Worm (Caenorhabditis elegans) whole organism, L4 larva: ENCODE data around the gene str-108.

Source experiments
- D1046.2 ChIP-seq: fragments of 200-800 bp; sonication (Bioruptor generic); IDR thresholded peaks from 2 replicates; pipeline ENCODE4 v1.3.6; 2022; ENCODE audit warnings: missing genetic modification characterization, missing compliant biosample characterization
- F10B5.3 ChIP-seq: sonication (generic microtip); optimal IDR thresholded peaks from 2 replicates; lab custom pipeline; 2016; ENCODE audit warnings: mild to moderate bottlenecking, missing genetic modification characterization, missing compliant biosample characterization
- F26F4.8 ChIP-seq: fragments of 200-800 bp; sonication (Bioruptor generic); conservative IDR thresholded peaks from 2 replicates; pipeline ENCODE4 v1.3.6; 2022; ENCODE audit warnings: missing genetic modification characterization, missing compliant biosample characterization
- T20F7.1 ChIP-seq: fragments of 200-800 bp; sonication (Bioruptor generic); optimal IDR thresholded peaks from 2 replicates; lab custom pipeline; 2018; ENCODE audit warnings: mild to moderate bottlenecking, missing genetic modification characterization, missing compliant biosample characterization
- T26A8.4 ChIP-seq: fragments of 200-800 bp; sonication (Bioruptor generic); IDR thresholded peaks from 2 replicates; pipeline ENCODE4 v1.3.6; 2022; ENCODE audit warnings: missing genetic modification characterization, missing compliant biosample characterization
- Y5F2A.4 ChIP-seq: fragments of 200-800 bp; sonication (Bioruptor generic); optimal IDR thresholded peaks from 2 replicates; lab custom pipeline; 2018; ENCODE audit warnings: mild to moderate bottlenecking, missing genetic modification characterization, missing compliant biosample characterization
- aha-1 ChIP-seq: fragments of 150-350 bp; peaks from one replicate; lab custom pipeline; 2014; ENCODE audit warnings: missing biosample characterization, missing genetic modification characterization
- aly-2 ChIP-seq: sonication (generic microtip); optimal IDR thresholded peaks from 2 replicates; lab custom pipeline; 2018; ENCODE audit warnings: missing biosample characterization, missing genetic modification characterization
- attf-4 ChIP-seq: sonication (generic microtip); optimal IDR thresholded peaks from 3 replicates; lab custom pipeline; 2017; ENCODE audit warnings: missing biosample characterization, missing genetic modification characterization
- ceh-44 ChIP-seq: fragments of 200-800 bp; sonication (Bioruptor generic); IDR thresholded peaks from 2 replicates; pipeline ENCODE4 v1.3.6; 2022; ENCODE audit warnings: missing genetic modification reagents, missing genetic modification characterization, missing compliant biosample characterization
- ceh-62 ChIP-seq: sonication (generic microtip); optimal IDR thresholded peaks from 2 replicates; lab custom pipeline; 2017; ENCODE audit warnings: missing biosample characterization, missing genetic modification characterization
- ceh-82 ChIP-seq: sonication (generic microtip); optimal IDR thresholded peaks from 2 replicates; lab custom pipeline; 2017; ENCODE audit warnings: missing biosample characterization, missing genetic modification characterization
- cey-2 ChIP-seq: sonication (generic microtip); optimal IDR thresholded peaks from 3 replicates; lab custom pipeline; 2017; ENCODE audit warnings: missing genetic modification characterization, mild to moderate bottlenecking, missing compliant biosample characterization, antibody characterized with exemption, borderline replicate concordance; ENCODE audit not compliant: insufficient read depth
- daf-16 ChIP-seq, 3 experiments: sonication (generic microtip); optimal IDR thresholded peaks; 2 replicates each; lab custom pipeline; 2016 to 2017; ENCODE audit warnings: missing genetic modification characterization in 3 of 3, missing genetic modification reagents in 3 of 3, mild to moderate bottlenecking in 2 of 3, missing compliant biosample characterization in 2 of 3, missing biosample characterization in 1 of 3, moderate library complexity in 1 of 3
- dmd-9 ChIP-seq: fragments of 200-800 bp; sonication (Bioruptor generic); IDR thresholded peaks from 2 replicates; pipeline ENCODE4 v1.3.6; 2022; ENCODE audit warnings: missing genetic modification reagents, missing genetic modification characterization, missing compliant biosample characterization
- dpl-1 ChIP-seq: fragments of 150-350 bp; optimal IDR thresholded peaks from 2 replicates; lab custom pipeline; 2014; ENCODE audit warnings: missing biosample characterization, missing genetic modification reagents, missing genetic modification characterization
- fos-1 ChIP-seq: fragments of 150-350 bp; optimal IDR thresholded peaks from 2 replicates; lab custom pipeline; 2014; ENCODE audit warnings: missing biosample characterization, missing genetic modification characterization
- hlh-30 ChIP-seq: sonication (generic microtip); optimal IDR thresholded peaks from 2 replicates; lab custom pipeline; 2017; ENCODE audit warnings: antibody characterized with exemption, mild to moderate bottlenecking, missing genetic modification characterization, missing compliant biosample characterization; ENCODE audit not compliant: insufficient read depth
- jun-1 ChIP-seq: fragments of 150-350 bp; optimal IDR thresholded peaks from 2 replicates; lab custom pipeline; 2014; ENCODE audit warnings: missing biosample characterization, missing genetic modification reagents, missing genetic modification characterization
- lim-7 ChIP-seq: fragments of 200-800 bp; sonication (Bioruptor generic); IDR thresholded peaks from 2 replicates; pipeline ENCODE4 v1.3.6; 2022; ENCODE audit warnings: missing genetic modification characterization, missing compliant biosample characterization
- lin-15B ChIP-seq: fragments of 150-350 bp; sonication (generic microtip); optimal IDR thresholded peaks from 3 replicates; lab custom pipeline; 2014; ENCODE audit warnings: missing biosample characterization, missing genetic modification characterization
- madf-9 ChIP-seq: fragments of 200-800 bp; sonication (Bioruptor generic); conservative IDR thresholded peaks from 2 replicates; pipeline ENCODE4 v1.3.6; 2022; ENCODE audit warnings: missing genetic modification reagents, missing genetic modification characterization, missing compliant biosample characterization
- mdl-1 ChIP-seq, 2 experiments: fragments of 150-350 bp in 1 of 2; sonication (generic microtip) in 1 of 2; optimal IDR thresholded peaks; 2 replicates each; lab custom pipeline; 2014 to 2017; ENCODE audit warnings: missing biosample characterization in 2 of 2, missing genetic modification characterization in 2 of 2
- mxl-2 ChIP-seq: fragments of 200-800 bp; sonication (Bioruptor generic); conservative IDR thresholded peaks from 2 replicates; pipeline ENCODE4 v1.3.6; 2022; ENCODE audit warnings: missing genetic modification reagents, missing genetic modification characterization, missing compliant biosample characterization
- mxl-3 ChIP-seq: fragments of 200-800 bp; sonication (Bioruptor generic); optimal IDR thresholded peaks from 2 replicates; lab custom pipeline; 2018; ENCODE audit warnings: mild to moderate bottlenecking, missing genetic modification characterization, missing compliant biosample characterization
- nhr-102 ChIP-seq: sonication (generic microtip); optimal IDR thresholded peaks from 2 replicates; lab custom pipeline; 2016; ENCODE audit warnings: mild to moderate bottlenecking, missing genetic modification characterization, moderate library complexity, missing compliant biosample characterization
- nhr-11 ChIP-seq: fragments of 150-350 bp; optimal IDR thresholded peaks from 2 replicates; lab custom pipeline; 2014; ENCODE audit warnings: missing biosample characterization, missing genetic modification characterization
- nhr-77 ChIP-seq: fragments of 150-350 bp; optimal IDR thresholded peaks from 2 replicates; lab custom pipeline; 2014; ENCODE audit warnings: missing biosample characterization, missing genetic modification characterization
- pha-4 ChIP-seq, 2 experiments: fragments of 150-350 bp in 1 of 2; fragments of 200-800 bp in 1 of 2; sonication (Bioruptor generic) in 1 of 2; IDR thresholded peaks in 1 of 2; optimal IDR thresholded peaks in 1 of 2; 2 replicates each; pipeline versions ENCODE4 v1.3.6 to Lab custom; 2014 to 2022; ENCODE audit warnings: missing genetic modification characterization in 2 of 2, missing genetic modification reagents in 2 of 2, missing biosample characterization in 1 of 2, missing compliant biosample characterization in 1 of 2
- pqm-1 ChIP-seq: sonication (generic microtip); optimal IDR thresholded peaks from 2 replicates; lab custom pipeline; 2017; ENCODE audit warnings: missing biosample characterization, missing genetic modification characterization
- set-16 ChIP-seq: fragments of 200-800 bp; sonication (Bioruptor generic); IDR thresholded peaks from 2 replicates; pipeline ENCODE4 v1.3.6; 2022; ENCODE audit warnings: missing genetic modification reagents, missing genetic modification characterization, missing compliant biosample characterization
- spr-3 ChIP-seq: fragments of 200-800 bp; sonication (Bioruptor generic); optimal IDR thresholded peaks from 2 replicates; lab custom pipeline; 2018; ENCODE audit warnings: mild to moderate bottlenecking, missing genetic modification characterization, missing compliant biosample characterization
- unc-130 ChIP-seq: sonication (generic microtip); optimal IDR thresholded peaks from 2 replicates; lab custom pipeline; 2016; ENCODE audit warnings: missing genetic modification reagents, missing genetic modification characterization, missing compliant biosample characterization
- unc-39 ChIP-seq: sonication (generic microtip); optimal IDR thresholded peaks from 2 replicates; lab custom pipeline; 2017; ENCODE audit warnings: missing biosample characterization, missing genetic modification characterization
- unc-62 ChIP-seq, 3 experiments: fragments of 150-350 bp in 1 of 3; sonication (generic microtip); optimal IDR thresholded peaks in 2 of 3; peaks in 1 of 3; 1 replicate in 1 of 3; 2 replicates in 2 of 3; lab custom pipeline; 2014 to 2017; ENCODE audit warnings: missing biosample characterization in 3 of 3, missing genetic modification characterization in 3 of 3, missing genetic modification reagents in 3 of 3, missing genotype in 1 of 3
- zfp-2 ChIP-seq: sonication (generic microtip); optimal IDR thresholded peaks from 2 replicates; lab custom pipeline; 2016; ENCODE audit warnings: mild to moderate bottlenecking, missing genetic modification characterization, missing compliant biosample characterization
- zfp-3 ChIP-seq: fragments of 200-800 bp; sonication (Bioruptor generic); conservative IDR thresholded peaks from 2 replicates; pipeline ENCODE4 v1.3.6; 2022; ENCODE audit warnings: missing genetic modification reagents, missing genetic modification characterization, missing compliant biosample characterization
- zip-2 ChIP-seq: fragments of 150-350 bp; optimal IDR thresholded peaks from 2 replicates; lab custom pipeline; 2014; ENCODE audit warnings: missing biosample characterization, missing genetic modification characterization
- ztf-7 ChIP-seq: fragments of 150-350 bp; optimal IDR thresholded peaks from 2 replicates; lab custom pipeline; 2014; ENCODE audit warnings: missing biosample characterization, missing genetic modification characterization

str-108 gene

DNA sequence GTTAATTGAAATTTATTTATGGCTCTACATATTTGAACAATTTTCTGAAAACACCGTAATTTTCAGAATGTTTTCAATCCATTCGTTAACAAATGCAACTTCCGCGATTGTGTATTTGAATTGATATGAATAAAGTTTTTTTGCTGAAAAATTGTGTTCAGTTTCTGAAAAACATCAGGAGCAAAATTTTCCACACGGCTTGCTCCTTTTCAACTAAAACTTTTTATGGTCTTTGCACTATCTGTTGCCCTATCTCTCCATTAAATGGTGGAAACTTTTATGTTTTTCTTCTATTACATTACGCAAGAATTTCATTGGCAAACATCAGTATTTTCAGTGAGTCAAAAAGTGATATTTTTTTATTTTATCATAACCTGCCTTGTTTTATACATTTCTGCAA, 17.2 kb upstream of the str-108 start, which contains the start of gene F10A3.4:
Gene F10A3.4, plus strand, starts transcription at position 301 of the 400 bp plus-strand sequence.
- TF ChIP-seq zfp-2 (tag; lab: Kevin White, UChicago) (no peak), hlh-30 (tag; lab: Kevin White, UChicago) (no peak), spr-3 (GFP tag; lab: Kevin White, UChicago) (no peak), set-16 (GFP tag; lab: Robert Waterston, UW) (no peak), ceh-44 (GFP tag; lab: Robert Waterston, UW) (no peak), mxl-3 (GFP tag; lab: Kevin White, UChicago) (no peak), mxl-2 (GFP tag; lab: Robert Waterston, UW) (no peak), lin-15B (tag; lab: Kevin White, UChicago) (no peak), unc-130 (GFP tag; lab: Kevin White, UChicago) (no peak), jun-1 (no peak), unc-39 (tag; lab: Kevin White, UChicago) (no peak), T20F7.1 (GFP tag; lab: Kevin White, UChicago) (no peak), fos-1 (no peak), nhr-11 (tag; lab: Kevin White, UChicago) (no peak)

DNA sequence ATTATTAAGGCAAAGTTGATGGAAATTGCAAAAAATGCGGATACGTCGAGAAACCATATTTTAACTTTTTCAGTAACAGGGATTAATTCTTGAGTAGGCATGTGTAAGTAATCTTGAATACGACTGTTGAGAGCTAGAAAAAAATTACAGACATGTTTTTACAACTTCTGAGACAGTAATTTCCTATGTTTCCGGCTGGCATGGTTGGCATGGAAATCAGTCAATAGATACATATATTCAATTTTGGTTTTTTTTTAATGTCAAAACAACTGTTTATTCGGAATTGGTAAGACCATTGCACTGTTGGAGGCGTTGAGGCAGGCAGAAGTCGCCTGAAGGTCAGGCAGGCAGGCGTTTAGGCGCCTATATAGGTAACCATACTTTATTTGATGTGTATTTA, 12.7 kb upstream of the str-108 start, which contains the start of gene str-254:
Gene str-254, minus strand, starts transcription at position 101 of the 400 bp plus-strand sequence.
- TF ChIP-seq mdl-1 (tag; optimal IDR thresholded peaks at IDR 0.05; lab: Kevin White, UChicago) (no peak), zfp-3 (GFP tag; lab: Robert Waterston, UW) (no peak), T26A8.4 (GFP tag; lab: Robert Waterston, UW) (no peak), cey-2 (no peak), F10B5.3 (tag; lab: Kevin White, UChicago) (no peak), unc-62 (GFP tag; optimal IDR thresholded peaks at IDR 0.05 in 1 of 2; lab: Kevin White, UChicago) (no peak), unc-62 (tag; optimal IDR thresholded peaks at IDR 0.05; lab: Kevin White, UChicago) (no peak), dmd-9 (GFP tag; lab: Robert Waterston, UW) (no peak), D1046.2 (no peak)

DNA sequence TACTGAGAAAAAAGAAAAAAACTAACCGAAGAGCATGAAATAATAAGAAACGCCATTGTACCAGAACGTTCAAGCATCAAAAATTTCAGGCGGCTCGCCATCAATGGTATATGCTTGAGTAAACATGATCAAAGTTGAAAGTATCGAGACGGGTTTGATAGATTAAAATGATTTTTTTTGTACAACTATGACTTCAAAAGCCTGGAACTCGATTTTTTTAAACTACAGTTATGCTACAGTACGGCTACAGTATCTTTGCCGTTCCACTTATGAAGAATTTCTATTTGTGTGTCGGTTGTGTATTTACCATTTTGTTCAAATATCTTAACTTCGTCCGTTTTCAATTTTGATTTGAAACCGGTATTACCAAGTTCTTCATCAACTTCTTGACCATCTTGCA, 10.9 kb upstream of the str-108 start, which contains the start of gene str-97:
Gene str-97, minus strand, starts transcription at position 101 of the 400 bp plus-strand sequence.
- TF ChIP-seq zfp-3 (GFP tag; lab: Robert Waterston, UW) (no peak), unc-62 (GFP tag; optimal IDR thresholded peaks at IDR 0.05 in 1 of 2; lab: Kevin White, UChicago) (peak in 1 of 2 experiments; percentile 62), unc-62 (tag; optimal IDR thresholded peaks at IDR 0.05; lab: Kevin White, UChicago) (no peak), aha-1 (tag; lab: Kevin White, UChicago) (no peak), nhr-102 (no peak), pqm-1 (tag; lab: Kevin White, UChicago) (no peak), attf-4 (tag; lab: Kevin White, UChicago) (no peak)
- TF ChIP-seq, all 104 proteins: peak for 1

DNA sequence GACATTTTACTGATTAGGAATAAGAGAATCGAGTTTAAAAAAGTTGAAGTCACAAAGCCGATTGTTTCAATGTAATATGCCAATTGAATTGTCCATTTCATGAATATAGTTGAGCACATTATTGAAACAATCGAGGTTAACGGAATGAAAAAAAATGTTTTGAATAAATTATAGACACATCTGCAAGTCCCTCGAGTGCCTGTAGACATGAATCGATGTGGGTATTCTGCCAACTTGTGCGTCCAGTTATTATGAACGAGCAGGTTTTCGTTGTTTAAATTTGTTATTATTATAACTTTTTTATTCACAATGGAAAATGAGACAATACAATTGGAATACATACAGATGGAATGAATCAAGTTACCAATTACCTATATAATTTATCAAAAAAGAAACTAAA, 7.6 kb upstream of the str-108 start, which contains the start of gene str-99:
Gene str-99, minus strand, starts transcription at position 101 of the 400 bp plus-strand sequence.
- TF ChIP-seq unc-62 (GFP tag; optimal IDR thresholded peaks at IDR 0.05 in 1 of 2; lab: Kevin White, UChicago) (peak in 1 of 2 experiments; percentile 39), unc-62 (tag; optimal IDR thresholded peaks at IDR 0.05; lab: Kevin White, UChicago) (no peak), ceh-62 (tag; lab: Kevin White, UChicago) (no peak)

- TF ChIP-seq lim-7 (GFP tag; lab: Robert Waterston, UW): no peak
- TF ChIP-seq F26F4.8 (GFP tag; lab: Robert Waterston, UW): no peak
These were observed 6.4 kb upstream of the str-108 start, which contains the start of gene F10A3.17 for ce11 chrV:16159594-16159993. F10A3.17 (minus strand) TSS chrV:16159694.

DNA sequence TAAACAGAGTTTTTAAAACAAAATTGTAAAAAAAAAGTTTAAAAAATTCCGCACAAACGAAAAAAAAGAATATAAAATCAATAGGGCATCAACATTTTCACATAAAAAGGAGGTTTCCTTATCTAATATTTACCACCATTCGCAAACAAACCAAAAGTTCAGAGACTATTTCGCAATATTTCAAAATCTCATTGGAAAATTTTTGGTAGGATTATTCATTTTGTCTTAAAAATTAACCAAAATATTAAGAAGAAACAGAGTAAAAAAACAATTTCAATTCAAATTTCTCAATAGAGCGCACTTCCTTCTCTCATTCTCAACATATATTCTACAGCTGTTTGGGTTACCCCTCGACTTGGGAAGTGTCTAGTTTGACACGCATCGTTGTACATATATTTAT, 5.9 kb upstream of the str-108 start:
- no peak for TF ChIP-seq dpl-1 (GFP tag; lab: Kevin White, UChicago)
- TF ChIP-seq madf-9 (GFP tag; lab: Robert Waterston, UW): no peak
- TF ChIP-seq aly-2 (tag; lab: Kevin White, UChicago): no peak
- TF ChIP-seq T26A8.4 (GFP tag; lab: Robert Waterston, UW): no peak
- TF ChIP-seq ztf-7: peak; percentile 30
- TF ChIP-seq ceh-82: no peak
- TF ChIP-seq aha-1 (tag; lab: Kevin White, UChicago): peak; percentile 46
- TF ChIP-seq fos-1: no peak
- TF ChIP-seq Y5F2A.4 (GFP tag; lab: Kevin White, UChicago): no peak
- no peak for TF ChIP-seq daf-16 (GFP tag; optimal IDR thresholded peaks at IDR 0.05; lab: Kevin White, UChicago)
- peak; percentile 73 for TF ChIP-seq daf-16 (tag; optimal IDR thresholded peaks at IDR 0.05; lab: Kevin White, UChicago)
- TF ChIP-seq zip-2 (tag; lab: Kevin White, UChicago): peak; percentile 90
- TF ChIP-seq attf-4 (tag; lab: Kevin White, UChicago): no peak
- no peak for TF ChIP-seq pha-4 (GFP tag; IDR thresholded peaks at IDR 0.05; lab: Robert Waterston, UW)
- TF ChIP-seq pha-4 (tag; optimal IDR thresholded peaks at IDR 0.05; lab: Kevin White, UChicago): peak; percentile 19
- no peak for TF ChIP-seq nhr-102
- no peak for TF ChIP-seq zfp-3 (GFP tag; lab: Robert Waterston, UW)
- TF ChIP-seq pqm-1 (tag; lab: Kevin White, UChicago): peak; percentile 22
- TF ChIP-seq nhr-77: peak; percentile 47
